Fruit fly (Drosophila melanogaster): Measurements from ENCODE around the gene CG13996.

dm6 chr2L:5979957-5980861 is 40.4 kb upstream of the CG13996 start:
- no peak for TF ChIP-seq Clk (GFP tag; optimal IDR thresholded peaks at IDR 0.05)
- peak; percentile 88 for TF ChIP-seq ovo (GFP tag; optimal IDR thresholded peaks at IDR 0.05)
- peak; percentile 100 for TF ChIP-seq kay (GFP tag; ENCODE audit: borderline replicate concordance)
- TF ChIP-seq pad (GFP tag; optimal IDR thresholded peaks at IDR 0.05) = peak; percentile 91
- peak; percentile 27 for TF ChIP-seq CG33017 (tag; optimal IDR thresholded peaks at IDR 0.05)
- TF ChIP-seq CG7101 (tag; optimal IDR thresholded peaks at IDR 0.05) = peak; percentile 40
- TF ChIP-seq CG11617 (GFP tag; optimal IDR thresholded peaks at IDR 0.05) = no peak
- no peak for TF ChIP-seq CG7045 (GFP tag; optimal IDR thresholded peaks at IDR 0.05)
